Worm (Caenorhabditis elegans): Measurements from ENCODE around the gene F40G9.9.

F40G9.9 gene

DNA sequence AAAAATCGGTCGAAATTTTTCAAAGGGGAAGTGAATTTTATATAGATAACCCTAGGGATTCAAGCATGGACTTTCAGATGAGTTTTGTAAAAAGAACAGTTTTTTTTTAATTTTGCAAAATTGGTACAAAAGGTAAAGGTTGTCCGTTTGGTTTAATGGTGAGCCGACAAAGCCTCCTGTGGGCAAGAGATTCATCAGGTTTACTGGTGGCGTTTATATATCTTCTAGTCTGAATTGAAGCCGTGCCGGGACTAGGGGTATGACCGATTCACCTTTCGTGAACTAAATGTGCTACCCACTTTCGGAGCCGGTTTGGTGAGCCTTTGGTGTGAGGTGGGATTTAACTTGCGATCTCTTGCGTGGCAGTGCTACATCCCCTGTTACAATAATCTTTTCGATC lies 6.6 kb upstream of the F40G9.9 start:
- TF ChIP-seq snpc-4 (tag; optimal IDR thresholded peaks at IDR 0.05) (no peak), tbx-8 (GFP tag; optimal IDR thresholded peaks at IDR 0.05) (peak; percentile 23)

DNA sequence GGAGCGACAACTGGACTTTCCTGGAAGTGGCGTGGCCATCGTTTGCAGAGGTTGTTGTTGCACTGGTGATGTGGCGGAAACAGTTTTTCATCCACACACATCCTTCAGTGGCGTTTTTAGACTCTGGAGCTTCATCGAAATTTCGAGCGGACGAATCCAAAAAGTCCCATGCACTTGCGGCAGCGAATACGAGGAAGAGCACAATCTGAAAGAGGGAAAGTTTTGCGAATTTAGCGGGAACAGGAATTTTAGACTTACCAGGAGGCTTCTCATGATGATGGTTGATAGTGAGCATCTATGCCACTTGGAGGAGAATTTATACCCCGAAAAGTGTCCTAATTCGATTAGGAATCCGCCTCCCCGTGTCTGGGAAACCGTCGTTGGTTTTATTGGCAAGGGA lies 6.2 kb upstream of the F40G9.9 start, which contains the start of gene F40G9.14:
F40G9.14 (minus strand) TSS at position 101 of the 400 bp plus-strand sequence.
- TF ChIP-seq lsy-2 (tag; optimal IDR thresholded peaks at IDR 0.05) (no peak), nhr-237 (tag; optimal IDR thresholded peaks at IDR 0.05) (no peak), mab-5 (tag; optimal IDR thresholded peaks at IDR 0.05) (no peak), nhr-2 (tag; optimal IDR thresholded peaks at IDR 0.05) (no peak), elt-1 (tag; optimal IDR thresholded peaks at IDR 0.05; ENCODE audit: borderline replicate concordance, insufficient read depth) (no peak), ham-2 (GFP tag; optimal IDR thresholded peaks at IDR 0.05) (no peak), elt-3 (tag; optimal IDR thresholded peaks at IDR 0.05) (no peak), sem-2 (GFP tag; optimal IDR thresholded peaks at IDR 0.05) (no peak), nhr-76 (tag; optimal IDR thresholded peaks at IDR 0.05) (no peak), unc-120 (tag; optimal IDR thresholded peaks at IDR 0.05; ENCODE audit: poor library complexity, severe bottlenecking) (no peak), nhr-28 (tag; optimal IDR thresholded peaks at IDR 0.05) (no peak), mep-1 (tag; optimal IDR thresholded peaks at IDR 0.05) (no peak), nhr-12 (tag; optimal IDR thresholded peaks at IDR 0.05) (no peak), snpc-4 (tag; optimal IDR thresholded peaks at IDR 0.05) (no peak), flh-1 (GFP tag; optimal IDR thresholded peaks at IDR 0.05) (no peak), ceh-39 (tag; optimal IDR thresholded peaks at IDR 0.05) (no peak), tbx-8 (GFP tag; optimal IDR thresholded peaks at IDR 0.05) (no peak), lin-32 (GFP tag; optimal IDR thresholded peaks at IDR 0.05) (no peak)

- TF ChIP-seq nhr-28 (tag; optimal IDR thresholded peaks at IDR 0.05) (no peak), lin-32 (GFP tag; optimal IDR thresholded peaks at IDR 0.05) (no peak), drap-1 (GFP tag; optimal IDR thresholded peaks at IDR 0.05) (no peak)
Observed at ce11 chrIII:175733-176132, 4.2 kb upstream of the F40G9.9 start, which contains the start of gene clec-148. TSS of gene clec-148 (minus strand) at chrIII:175833.

DNA sequence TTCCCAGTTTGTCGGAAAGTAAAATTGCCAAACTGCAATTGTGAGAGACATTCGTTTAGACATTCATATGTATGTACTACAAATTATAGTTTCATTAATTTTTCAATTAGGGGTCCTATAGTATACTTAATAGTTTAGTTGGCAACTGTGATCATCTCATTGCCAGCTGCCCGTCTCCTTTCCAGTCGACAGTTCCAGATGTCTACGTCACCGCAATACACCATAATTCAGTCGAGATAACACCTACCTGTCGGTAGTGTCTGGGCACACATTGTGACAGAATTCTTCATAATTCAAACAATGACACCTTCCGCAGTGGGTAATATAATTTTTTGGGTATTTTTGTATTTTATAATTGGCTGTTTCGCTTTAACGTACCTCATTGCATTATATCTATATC lies 2.0 kb upstream of the F40G9.9 start, which contains the start of gene F40G9.19:
F40G9.19 (plus strand) TSS at position 301 of the 400 bp plus-strand sequence.
- TF ChIP-seq unc-39 (tag; optimal IDR thresholded peaks at IDR 0.05) (no peak), mab-5 (tag; optimal IDR thresholded peaks at IDR 0.05) (no peak), ceh-39 (tag; optimal IDR thresholded peaks at IDR 0.05) (no peak), ztf-11 (tag; optimal IDR thresholded peaks at IDR 0.05) (no peak), nhr-237 (tag; optimal IDR thresholded peaks at IDR 0.05) (no peak), tbx-8 (GFP tag; optimal IDR thresholded peaks at IDR 0.05) (no peak), unc-120 (tag; optimal IDR thresholded peaks at IDR 0.05; ENCODE audit: poor library complexity, severe bottlenecking) (no peak), bed-3 (GFP tag; optimal IDR thresholded peaks at IDR 0.05) (no peak), mls-2 (tag; optimal IDR thresholded peaks at IDR 0.05) (no peak), lin-32 (GFP tag; optimal IDR thresholded peaks at IDR 0.05) (no peak), lin-13 (tag; optimal IDR thresholded peaks at IDR 0.05) (no peak), nhr-2 (tag; optimal IDR thresholded peaks at IDR 0.05) (no peak), ham-2 (GFP tag; optimal IDR thresholded peaks at IDR 0.05) (no peak), blmp-1 (tag; optimal IDR thresholded peaks at IDR 0.05) (no peak), lsy-2 (tag; optimal IDR thresholded peaks at IDR 0.05) (no peak), elt-1 (tag; optimal IDR thresholded peaks at IDR 0.05; ENCODE audit: borderline replicate concordance, insufficient read depth) (no peak), unc-62 (GFP tag; optimal IDR thresholded peaks at IDR 0.05) (no peak), ceh-83 (GFP tag; optimal IDR thresholded peaks at IDR 0.05) (no peak), snpc-4 (tag; optimal IDR thresholded peaks at IDR 0.05) (no peak)

DNA sequence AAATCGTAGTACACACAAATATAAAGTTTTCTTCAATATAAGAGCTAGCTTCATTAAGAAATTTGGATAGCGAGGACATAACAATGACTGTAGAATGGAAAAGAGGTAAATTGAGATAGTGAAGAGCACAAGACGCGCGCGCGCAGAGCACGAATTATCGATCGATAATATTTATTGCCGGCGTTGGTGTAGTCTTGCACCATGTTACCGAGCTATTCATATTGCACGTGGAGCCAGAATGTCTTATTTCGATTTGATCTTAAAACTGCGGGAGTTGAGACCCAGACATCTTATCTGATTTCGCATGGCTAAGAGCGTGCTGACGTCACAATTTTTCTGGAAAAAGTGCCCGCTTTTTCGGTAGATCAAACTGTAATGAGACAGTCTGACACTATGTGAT lies 2.0 kb downstream of the F40G9.9 start, which contains the start of gene F40G9.18:
F40G9.18 (minus strand) TSS at position 101 of the 400 bp plus-strand sequence.
- TF ChIP-seq elt-1 (tag; optimal IDR thresholded peaks at IDR 0.05; ENCODE audit: borderline replicate concordance, insufficient read depth) (no peak), mep-1 (tag; optimal IDR thresholded peaks at IDR 0.05) (no peak), pha-4 (tag; optimal IDR thresholded peaks at IDR 0.05) (no peak), ham-2 (GFP tag; optimal IDR thresholded peaks at IDR 0.05) (no peak), blmp-1 (tag; optimal IDR thresholded peaks at IDR 0.05) (no peak), sptf-1 (tag; optimal IDR thresholded peaks at IDR 0.05) (no peak), ces-1 (GFP tag; optimal IDR thresholded peaks at IDR 0.05) (no peak), ceh-83 (GFP tag; optimal IDR thresholded peaks at IDR 0.05) (no peak), elt-3 (tag; optimal IDR thresholded peaks at IDR 0.05) (no peak), nhr-2 (tag; optimal IDR thresholded peaks at IDR 0.05) (no peak), nhr-237 (tag; optimal IDR thresholded peaks at IDR 0.05) (no peak), mab-5 (tag; optimal IDR thresholded peaks at IDR 0.05) (no peak), lin-13 (tag; optimal IDR thresholded peaks at IDR 0.05) (no peak), flh-1 (GFP tag; optimal IDR thresholded peaks at IDR 0.05) (no peak), unc-39 (tag; optimal IDR thresholded peaks at IDR 0.05) (no peak), snpc-4 (tag; optimal IDR thresholded peaks at IDR 0.05) (no peak), nhr-28 (tag; optimal IDR thresholded peaks at IDR 0.05) (no peak), hlh-1 (tag; optimal IDR thresholded peaks at IDR 0.05) (no peak), mls-2 (tag; optimal IDR thresholded peaks at IDR 0.05) (no peak)

All from whole organism, mixed stage, embryonic.